Worm (Caenorhabditis elegans): ENCODE measurements around the gene T26C5.5.

DNA sequence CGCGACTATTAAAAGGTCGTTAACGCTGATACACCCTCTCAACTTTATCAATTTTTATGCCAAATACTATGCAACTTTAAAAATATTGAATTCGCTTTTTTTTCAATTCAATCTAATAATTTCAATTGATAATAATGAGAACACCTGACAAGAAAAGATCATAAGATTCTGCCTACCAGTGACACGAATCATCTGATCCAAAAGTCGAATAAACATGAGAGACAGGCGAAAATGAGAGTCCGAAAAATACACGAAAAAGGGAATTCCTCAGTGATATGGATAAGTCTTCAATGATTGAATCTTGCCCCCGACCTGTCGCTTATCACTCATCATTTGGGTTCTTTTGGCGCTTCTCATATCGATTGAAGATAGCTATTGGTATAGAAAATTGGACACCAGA lies 4.9 kb downstream of the T26C5.5 start:
- no peak for TF ChIP-seq lsy-2 (tag; optimal IDR thresholded peaks at IDR 0.05)
- TF ChIP-seq lin-32 (GFP tag; optimal IDR thresholded peaks at IDR 0.05), result no peak
- no peak for TF ChIP-seq elt-1 (tag; optimal IDR thresholded peaks at IDR 0.05; ENCODE audit: borderline replicate concordance, insufficient read depth)
- TF ChIP-seq unc-39 (tag; optimal IDR thresholded peaks at IDR 0.05), result no peak
- TF ChIP-seq cnd-1 (tag; optimal IDR thresholded peaks at IDR 0.05), result no peak
- TF ChIP-seq M03D4.4 (tag; optimal IDR thresholded peaks at IDR 0.05), result no peak
